Fruit fly (Drosophila melanogaster) S2 (cell line): Measurements from ENCODE around the gene Alh.

Experiments used
- CG8478 ChIP-seq: fragments of >200 bp; optimal IDR thresholded peaks from 2 replicates; lab custom pipeline; 2018
- CTCF ChIP-seq, 2 experiments: fragments of >200 bp; optimal IDR thresholded peaks; 2 replicates each; lab custom pipeline; 2018

DNA sequence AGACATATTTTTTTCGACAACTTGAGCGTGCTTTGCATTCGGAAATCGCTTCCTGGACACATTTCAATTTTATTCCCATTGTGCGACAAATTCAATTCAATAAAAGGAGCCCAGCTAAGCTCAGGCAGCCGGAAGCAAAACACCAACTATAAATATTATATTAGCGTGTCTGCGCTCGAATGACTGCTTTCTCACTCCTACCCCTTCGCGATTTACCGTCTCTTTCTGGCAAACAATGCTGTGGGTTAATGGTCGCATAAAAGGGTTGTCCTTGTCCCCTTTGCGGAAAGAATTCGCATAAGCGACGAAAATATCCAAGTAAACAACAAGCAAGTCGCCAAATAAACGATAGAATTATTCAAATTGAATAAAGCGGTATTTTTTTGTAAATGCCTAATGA is 19.7 kb downstream of the Alh start:
- TF ChIP-seq CG8478 (lab: Kevin White, UChicago): no peak
- no peak for TF ChIP-seq CTCF (optimal IDR thresholded peaks at IDR 0.05; lab: Kevin White, UChicago)
